Fruit fly (Drosophila melanogaster) whole organism, wandering third instar larva: Measurements from ENCODE around the gene CG10140.

Source experiments
- Abd-B ChIP-seq: fragments of >200 bp; optimal IDR thresholded peaks from 2 replicates; lab custom pipeline; 2017; ENCODE audit warnings: missing biosample characterization, missing genetic modification characterization
- CG32264 ChIP-seq: fragments of 200-800 bp; sonication (Bioruptor generic); optimal IDR thresholded peaks from 2 replicates; lab custom pipeline; 2016; ENCODE audit warnings: missing biosample characterization, missing genetic modification characterization
- CG9705 ChIP-seq: fragments of 200-800 bp; sonication (Bioruptor generic); optimal IDR thresholded peaks from 2 replicates; lab custom pipeline; 2018; ENCODE audit warnings: missing biosample characterization, mild to moderate bottlenecking, missing genetic modification characterization
- CrebA ChIP-seq: fragments of 200-800 bp; sonication (Bioruptor generic); optimal IDR thresholded peaks from 2 replicates; lab custom pipeline; 2016; ENCODE audit warnings: missing biosample characterization, mild to moderate bottlenecking, missing genetic modification characterization, borderline replicate concordance
- Dfd ChIP-seq: fragments of >200 bp; optimal IDR thresholded peaks from 2 replicates; lab custom pipeline; 2017; ENCODE audit warnings: missing biosample characterization, missing genetic modification characterization
- Dif ChIP-seq: fragments of 200-275, 200-300 bp; sonication (Bioruptor generic); optimal IDR thresholded peaks from 2 replicates; lab custom pipeline; 2018; ENCODE audit warnings: missing biosample characterization, missing genetic modification characterization; ENCODE audit not compliant: partially characterized antibody
- GATAd ChIP-seq: sonication (Bioruptor generic); optimal IDR thresholded peaks from 2 replicates; lab custom pipeline; 2016; ENCODE audit warnings: missing biosample characterization, missing genetic modification characterization
- HLH106 ChIP-seq: fragments of 200-800 bp; optimal IDR thresholded peaks from 3 replicates; lab custom pipeline; 2019; ENCODE audit warnings: missing biosample characterization, mild to moderate bottlenecking, missing genetic modification characterization, moderate library complexity
- Hnf4 ChIP-seq: fragments of 200-800 bp; sonication (Bioruptor generic); optimal IDR thresholded peaks from 2 replicates; lab custom pipeline; 2016; ENCODE audit warnings: missing biosample characterization, mild to moderate bottlenecking, missing genetic modification characterization
- Hr78 ChIP-seq: fragments of >200 bp; optimal IDR thresholded peaks from 2 replicates; lab custom pipeline; 2017; ENCODE audit warnings: missing biosample characterization, missing genetic modification characterization
- Hr83 ChIP-seq: fragments of 200-300 bp; sonication (Bioruptor generic); optimal IDR thresholded peaks from 2 replicates; lab custom pipeline; 2016; ENCODE audit warnings: missing biosample characterization, mild to moderate bottlenecking, missing genetic modification characterization, moderate library complexity; ENCODE audit not compliant: poor library complexity, severe bottlenecking
- Jra ChIP-seq: sonication (Bioruptor generic); optimal IDR thresholded peaks from 2 replicates; lab custom pipeline; 2016; ENCODE audit warnings: missing biosample characterization, missing genetic modification characterization
- Mio ChIP-seq: sonication (Bioruptor generic); optimal IDR thresholded peaks from 2 replicates; lab custom pipeline; 2016; ENCODE audit warnings: missing biosample characterization, missing genetic modification characterization
- Myc ChIP-seq: fragments of >200 bp; optimal IDR thresholded peaks from 2 replicates; lab custom pipeline; 2017
- N ChIP-seq: fragments of >200 bp; optimal IDR thresholded peaks from 2 replicates; lab custom pipeline; 2018; ENCODE audit warnings: missing biosample characterization, missing external identifiers, missing genetic modification characterization
- OdsH ChIP-seq: fragments of 200-800 bp; sonication (Bioruptor generic); optimal IDR thresholded peaks from 2 replicates; lab custom pipeline; 2016; ENCODE audit warnings: missing biosample characterization, mild to moderate bottlenecking, missing genetic modification characterization
- Rel ChIP-seq, 2 experiments: fragments of 200-800 bp; sonication (Bioruptor generic) in 1 of 2; optimal IDR thresholded peaks; 2 replicates in 1 of 2; 3 replicates in 1 of 2; lab custom pipeline; 2016 to 2019; ENCODE audit warnings: mild to moderate bottlenecking in 2 of 2, missing biosample characterization in 2 of 2, missing genetic modification characterization in 2 of 2, moderate library complexity in 1 of 2
- Sp1 ChIP-seq: fragments of 200-800 bp; sonication (Bioruptor generic); optimal IDR thresholded peaks from 3 replicates; lab custom pipeline; 2019; ENCODE audit warnings: missing biosample characterization, mild to moderate bottlenecking, missing genetic modification characterization, moderate library complexity
- Vsx2 ChIP-seq: fragments of 200-300, 225-300 bp; sonication (Bioruptor generic); optimal IDR thresholded peaks from 2 replicates; lab custom pipeline; 2018; ENCODE audit warnings: missing biosample characterization, missing genetic modification characterization; ENCODE audit not compliant: partially characterized antibody
- br ChIP-seq: fragments of 200-800 bp; sonication (Bioruptor generic); optimal IDR thresholded peaks from 2 replicates; lab custom pipeline; 2016; ENCODE audit warnings: missing biosample characterization, missing genetic modification characterization
- brk ChIP-seq: fragments of 200-800 bp; sonication (Bioruptor generic); optimal IDR thresholded peaks from 2 replicates; lab custom pipeline; 2016; ENCODE audit warnings: missing biosample characterization, mild to moderate bottlenecking, missing genetic modification characterization
- dl ChIP-seq, 2 experiments: fragments of 175-275, 200-275 bp in 1 of 2; fragments of 200-275 bp in 1 of 2; sonication (Bioruptor generic); optimal IDR thresholded peaks; lab custom pipeline; 2018; ENCODE audit warnings: mild to moderate bottlenecking in 2 of 2, missing biosample characterization in 2 of 2, missing genetic modification characterization in 2 of 2, moderate library complexity in 2 of 2; ENCODE audit not compliant: partially characterized antibody in 2 of 2, insufficient read depth in 1 of 2
- dmrt93B ChIP-seq: fragments of 200-800 bp; sonication (Bioruptor generic); optimal IDR thresholded peaks from 2 replicates; lab custom pipeline; 2018; ENCODE audit warnings: missing biosample characterization, mild to moderate bottlenecking, missing genetic modification characterization
- dsf ChIP-seq: sonication (Bioruptor generic); optimal IDR thresholded peaks from 2 replicates; lab custom pipeline; 2016; ENCODE audit warnings: missing biosample characterization, missing genetic modification characterization, borderline replicate concordance
- ey ChIP-seq: fragments of 200-800 bp; sonication (Bioruptor generic); optimal IDR thresholded peaks from 2 replicates; lab custom pipeline; 2016; ENCODE audit warnings: missing biosample characterization, missing genetic modification characterization
- foxo ChIP-seq, 2 experiments: fragments of 200-800 bp; sonication (Bioruptor generic); optimal IDR thresholded peaks; 2 replicates in 1 of 2; 3 replicates in 1 of 2; lab custom pipeline; 2016 to 2017; ENCODE audit warnings: missing biosample characterization in 2 of 2, missing genetic modification characterization in 2 of 2
- fru ChIP-seq: fragments of 200-800 bp; sonication (Bioruptor generic); optimal IDR thresholded peaks from 3 replicates; lab custom pipeline; 2016; ENCODE audit warnings: missing biosample characterization, mild to moderate bottlenecking, missing genetic modification characterization
- h ChIP-seq: fragments of 200-800 bp; sonication (Bioruptor generic); optimal IDR thresholded peaks from 3 replicates; lab custom pipeline; 2016; ENCODE audit warnings: missing biosample characterization, mild to moderate bottlenecking, missing genetic modification characterization
- jim ChIP-seq: fragments of 175-275, 200-325 bp; sonication (Bioruptor generic); optimal IDR thresholded peaks from 2 replicates; lab custom pipeline; 2016; ENCODE audit warnings: missing biosample characterization, mild to moderate bottlenecking, missing genetic modification characterization
- lola ChIP-seq: fragments of >200 bp; optimal IDR thresholded peaks from 2 replicates; lab custom pipeline; 2017; ENCODE audit warnings: missing biosample characterization, missing genetic modification characterization
- pan ChIP-seq: fragments of >200 bp; optimal IDR thresholded peaks from 2 replicates; lab custom pipeline; 2017
- psq ChIP-seq: fragments of 200-800 bp; sonication (Bioruptor generic); optimal IDR thresholded peaks from 3 replicates; lab custom pipeline; 2017; ENCODE audit warnings: missing biosample characterization, mild to moderate bottlenecking, missing genetic modification characterization, moderate library complexity
- rgr ChIP-seq: fragments of 200-800 bp; sonication (Bioruptor generic); optimal IDR thresholded peaks from 3 replicates; lab custom pipeline; 2016; ENCODE audit warnings: missing biosample characterization, mild to moderate bottlenecking, missing genetic modification characterization
- sage ChIP-seq: fragments of 200-800 bp; sonication (Bioruptor generic); optimal IDR thresholded peaks from 2 replicates; lab custom pipeline; 2016; ENCODE audit warnings: missing biosample characterization, mild to moderate bottlenecking, missing genetic modification characterization
- sv ChIP-seq: fragments of 200-800 bp; sonication (Bioruptor generic); optimal IDR thresholded peaks from 3 replicates; lab custom pipeline; 2016; ENCODE audit warnings: missing biosample characterization, missing genetic modification characterization
- tai ChIP-seq: sonication (Bioruptor generic); optimal IDR thresholded peaks from 2 replicates; lab custom pipeline; 2016; ENCODE audit warnings: missing biosample characterization, missing genetic modification characterization
- usp ChIP-seq: fragments of >200 bp; optimal IDR thresholded peaks from 2 replicates; lab custom pipeline; 2017; ENCODE audit warnings: missing biosample characterization, missing genetic modification characterization
- woc ChIP-seq: sonication (Bioruptor generic); optimal IDR thresholded peaks from 2 replicates; lab custom pipeline; 2016; ENCODE audit warnings: missing biosample characterization, mild to moderate bottlenecking, missing genetic modification characterization

The CG10140 gene

DNA sequence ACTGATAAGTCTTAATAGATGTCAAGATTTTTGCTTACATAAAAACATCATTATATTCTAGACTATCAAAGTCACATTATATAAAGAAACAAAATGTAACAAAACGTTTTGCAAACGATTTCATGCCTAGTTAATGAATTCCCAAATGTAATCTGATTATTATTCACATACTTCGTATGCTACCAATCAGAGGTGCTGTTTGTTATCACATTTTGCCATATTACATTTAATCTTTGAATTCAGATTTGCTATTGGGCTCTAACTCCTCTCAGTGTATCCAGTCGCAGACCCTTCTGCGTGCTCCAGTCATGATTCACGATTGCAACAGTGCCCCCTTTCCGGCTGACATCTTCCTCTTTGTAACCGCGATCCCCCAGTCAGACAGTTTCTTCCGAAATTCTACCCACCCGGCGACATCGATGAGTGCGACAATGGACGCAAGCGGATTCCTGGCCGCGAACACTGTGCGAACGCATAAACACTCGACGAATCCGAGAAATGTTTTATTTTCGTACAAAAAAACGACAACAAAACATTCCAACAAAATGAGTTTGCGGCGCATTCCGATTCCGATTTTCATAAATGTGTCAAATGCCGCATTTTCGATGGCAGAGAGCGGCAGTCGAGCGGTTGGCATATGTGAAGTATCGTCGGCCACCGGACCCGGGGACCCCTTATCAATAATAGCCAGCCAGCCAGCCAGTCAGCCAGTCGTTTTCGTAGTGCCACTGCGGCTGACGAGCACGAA, 48.0 kb upstream of the CG10140 start (continued):
- peak; percentile 33 for TF ChIP-seq Sp1 (GFP tag; lab: Kevin White, UChicago)
- TF ChIP-seq foxo (GFP tag; optimal IDR thresholded peaks at IDR 0.05; lab: Kevin White, UChicago): peak in 1 of 2 experiments; percentile 52

DNA sequence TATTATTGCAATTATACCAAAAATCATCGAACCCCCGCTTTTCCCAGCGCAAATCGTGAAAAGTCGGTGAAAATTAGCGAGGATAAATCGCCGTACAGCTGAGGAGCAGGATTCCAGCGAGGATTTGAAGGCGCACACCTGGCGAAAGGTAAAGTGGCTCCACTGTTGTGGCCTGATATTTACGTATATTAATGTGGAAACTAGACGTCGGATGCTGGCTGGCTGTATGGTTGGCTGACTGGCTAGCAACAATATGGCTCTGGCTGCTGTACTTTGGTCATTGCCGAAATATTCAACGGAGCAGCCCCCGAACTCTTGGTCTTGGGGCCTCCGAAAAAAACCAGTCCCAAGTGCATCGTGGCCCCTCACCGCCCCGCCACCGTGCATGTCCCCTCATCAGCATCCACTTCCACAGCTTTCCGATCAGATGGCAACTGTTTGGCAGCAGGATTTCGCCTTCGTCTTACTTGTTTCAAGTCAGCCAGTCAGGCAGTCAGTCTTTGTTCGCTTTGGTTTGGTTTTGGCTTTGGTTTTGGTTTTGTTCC, 46.7 kb upstream of the CG10140 start:
- TF ChIP-seq br (GFP tag; lab: Kevin White, UChicago) (no peak), rgr (GFP tag; lab: Kevin White, UChicago) (no peak), Mio (GFP tag; lab: Kevin White, UChicago) (no peak), ey (GFP tag; lab: Kevin White, UChicago) (no peak), Sp1 (GFP tag; lab: Kevin White, UChicago) (no peak), lola (GFP tag; lab: Kevin White, UChicago) (no peak)

DNA sequence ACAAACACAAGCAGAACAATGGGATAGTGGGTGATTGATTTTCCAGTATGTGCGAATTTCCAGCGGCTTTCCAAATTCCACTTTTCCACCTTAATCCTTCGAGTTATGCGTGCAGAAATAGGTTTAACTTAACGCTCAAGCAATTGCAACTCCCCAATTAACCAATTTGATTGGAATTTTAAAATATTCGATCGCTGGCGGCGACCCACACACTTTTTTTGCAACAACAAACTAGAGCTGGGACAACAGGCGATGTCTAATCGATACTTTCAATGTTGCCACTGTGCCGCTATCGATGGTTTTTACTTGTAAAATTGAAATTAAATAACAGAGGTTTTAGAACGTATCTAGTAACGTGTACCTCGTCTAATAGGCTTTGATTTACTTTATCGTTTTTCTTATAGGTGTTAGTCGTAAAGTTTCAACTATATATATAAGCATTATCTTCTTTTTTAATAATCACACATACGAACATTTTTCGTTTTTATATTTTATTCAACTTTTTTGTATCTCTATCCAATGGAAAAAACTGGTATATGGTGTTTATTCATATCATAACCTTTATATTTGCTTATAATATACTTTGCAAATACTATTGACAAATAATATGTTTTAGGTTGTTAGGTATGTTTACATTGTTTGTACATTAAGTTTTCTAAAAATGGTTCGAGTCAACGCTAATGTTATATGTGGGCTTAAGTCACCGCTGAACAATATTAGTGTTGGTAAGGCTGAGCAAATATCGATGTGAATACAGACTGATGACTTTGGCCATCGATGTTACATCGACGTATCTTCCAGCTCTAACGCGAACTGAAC, 46.0 kb upstream of the CG10140 start, which contains the start of the genes Abp1 and Tgi:
Abp1 (minus strand) TSS at position 240 of the 819 bp plus-strand sequence.
Tgi (plus strand) TSS at position 757 of the 819 bp plus-strand sequence.
- TF ChIP-seq lola (GFP tag; lab: Kevin White, UChicago) (no peak), brk (GFP tag; lab: Kevin White, UChicago) (peak; percentile 52), CG32264 (no peak), Dfd (no peak), tai (GFP tag; lab: Kevin White, UChicago) (no peak), ey (GFP tag; lab: Kevin White, UChicago) (no peak), Hr83 (GFP tag; lab: Kevin White, UChicago) (peak; percentile 61), sv (no peak), Mio (GFP tag; lab: Kevin White, UChicago) (no peak), dmrt93B (GFP tag; lab: Kevin White, UChicago) (no peak), Myc (lab: Kevin White, UChicago) (no peak), HLH106 (no peak), br (GFP tag; lab: Kevin White, UChicago) (no peak), dsf (GFP tag; lab: Kevin White, UChicago) (peak; percentile 11), woc (peak; percentile 14), GATAd (GFP tag; lab: Kevin White, UChicago) (no peak), jim (no peak), Abd-B (GFP tag; lab: Kevin White, UChicago) (no peak), CG9705 (GFP tag; lab: Kevin White, UChicago) (no peak), rgr (GFP tag; lab: Kevin White, UChicago) (peak; percentile 47), Hnf4 (GFP tag; lab: Kevin White, UChicago) (peak; percentile 65), h (GFP tag; lab: Kevin White, UChicago) (peak; percentile 26), dl (GFP tag; optimal IDR thresholded peaks at IDR 0.05; lab: Kevin White, UChicago; ENCODE audit: insufficient read depth in 1 of 2, partially characterized antibody in 2 of 2) (no peak), psq (GFP tag; lab: Kevin White, UChicago) (no peak), OdsH (GFP tag; lab: Kevin White, UChicago) (no peak), usp (GFP tag; lab: Kevin White, UChicago) (no peak), foxo (GFP tag; optimal IDR thresholded peaks at IDR 0.05; lab: Kevin White, UChicago) (peak in 1 of 2 experiments; percentile 26), Vsx2 (GFP tag; lab: Kevin White, UChicago) (no peak), N (GFP tag; lab: Kevin White, UChicago) (no peak), fru (GFP tag; lab: Kevin White, UChicago) (peak; percentile 3), CrebA (GFP tag; lab: Kevin White, UChicago) (no peak), Dif (GFP tag; lab: Kevin White, UChicago) (no peak), Hr78 (no peak), pan (lab: Kevin White, UChicago) (no peak), Jra (GFP tag; lab: Kevin White, UChicago) (peak; percentile 55), Sp1 (GFP tag; lab: Kevin White, UChicago) (no peak), sage (no peak), Rel (GFP tag; optimal IDR thresholded peaks at IDR 0.05; lab: Kevin White, UChicago) (no peak), Rel (tag; optimal IDR thresholded peaks at IDR 0.05; lab: Kevin White, UChicago) (peak; percentile 5)
